Worm (Caenorhabditis elegans): ENCODE data around the gene F32H5.4.
A peak's percentile ranks its signal among the peaks of the same experiment; 100 is the strongest.

The F32H5.4 gene

DNA sequence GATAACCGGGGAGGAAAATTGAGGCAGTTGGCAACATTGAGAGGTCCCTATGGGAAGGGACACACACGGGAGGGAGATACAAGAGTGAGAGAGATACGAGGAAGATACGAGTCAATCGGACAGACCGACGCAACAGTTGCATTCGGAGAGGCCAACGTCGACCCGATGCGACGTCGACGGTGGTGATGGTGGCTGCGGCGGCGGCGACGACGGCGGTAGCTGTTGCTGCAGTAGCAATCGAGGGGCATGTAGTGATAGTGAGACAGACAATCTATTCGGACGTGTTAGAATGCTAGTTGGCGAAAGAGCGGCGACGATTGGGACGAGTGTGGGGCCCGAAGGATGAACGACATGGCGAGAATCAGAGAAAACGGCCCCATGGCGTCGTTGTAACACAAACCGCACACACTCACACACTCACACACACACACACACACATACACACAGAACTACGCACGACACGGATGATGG lies 33.0 kb downstream of the F32H5.4 start:
- peak; percentile 33 for TF ChIP-seq nhr-23 (tag; optimal IDR thresholded peaks at IDR 0.05)
- no peak for TF ChIP-seq hmg-11 (tag; optimal IDR thresholded peaks at IDR 0.05)
- peak; percentile 8 for TF ChIP-seq lsy-12 (tag; optimal IDR thresholded peaks at IDR 0.05)
- TF ChIP-seq ceh-28 (tag; optimal IDR thresholded peaks at IDR 0.05) = peak; percentile 2
- TF ChIP-seq nfya-1 (tag; optimal IDR thresholded peaks at IDR 0.05; ENCODE audit: insufficient read depth) = peak; percentile 45
- TF ChIP-seq lin-39 (tag; optimal IDR thresholded peaks at IDR 0.05) = peak; percentile 17
- no peak for TF ChIP-seq mdl-1 (tag; optimal IDR thresholded peaks at IDR 0.05)

DNA sequence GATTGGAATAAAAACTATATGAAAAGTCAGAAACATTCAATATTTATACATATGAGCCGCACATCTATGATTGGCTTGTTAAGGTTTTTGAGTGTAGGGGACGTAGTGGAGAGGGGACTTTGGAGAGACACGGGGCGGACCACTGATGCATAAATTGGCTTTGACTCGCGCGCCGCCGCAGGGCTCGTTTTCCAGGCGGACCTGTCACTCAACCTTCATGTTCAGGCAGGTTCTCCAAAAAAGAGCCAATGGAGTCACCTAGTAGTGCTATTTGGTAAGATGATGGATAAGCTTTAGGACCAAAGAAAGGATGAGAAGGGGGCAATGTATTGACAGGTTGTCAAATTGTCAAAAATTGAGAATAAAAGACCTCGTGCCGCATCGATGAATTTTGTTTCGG lies 34.6 kb downstream of the F32H5.4 start:
- TF ChIP-seq hmg-11 (tag; optimal IDR thresholded peaks at IDR 0.05) (no peak), egl-5 (tag; optimal IDR thresholded peaks at IDR 0.05) (no peak), ceh-82 (tag; optimal IDR thresholded peaks at IDR 0.05) (no peak), snpc-4 (tag; optimal IDR thresholded peaks at IDR 0.05) (no peak), nhr-12 (tag; optimal IDR thresholded peaks at IDR 0.05) (no peak), skn-1 (tag; optimal IDR thresholded peaks at IDR 0.05) (no peak), nhr-76 (tag; optimal IDR thresholded peaks at IDR 0.05) (no peak), R02D3.7 (tag; optimal IDR thresholded peaks at IDR 0.05) (no peak), lin-39 (tag; optimal IDR thresholded peaks at IDR 0.05) (no peak), elt-3 (tag; optimal IDR thresholded peaks at IDR 0.05) (no peak), egl-27 (tag; optimal IDR thresholded peaks at IDR 0.05) (no peak), unc-39 (tag; optimal IDR thresholded peaks at IDR 0.05) (no peak), elt-1 (tag; optimal IDR thresholded peaks at IDR 0.05) (no peak), ama-1 (optimal IDR thresholded peaks at IDR 0.05) (no peak), nhr-11 (tag; optimal IDR thresholded peaks at IDR 0.05) (no peak), zag-1 (tag; optimal IDR thresholded peaks at IDR 0.05) (no peak), ZK546.5 (tag; optimal IDR thresholded peaks at IDR 0.05) (no peak), pqm-1 (tag; optimal IDR thresholded peaks at IDR 0.05) (no peak), nhr-67 (tag; optimal IDR thresholded peaks at IDR 0.05) (no peak), fos-1 (tag; optimal IDR thresholded peaks at IDR 0.05) (no peak)

DNA sequence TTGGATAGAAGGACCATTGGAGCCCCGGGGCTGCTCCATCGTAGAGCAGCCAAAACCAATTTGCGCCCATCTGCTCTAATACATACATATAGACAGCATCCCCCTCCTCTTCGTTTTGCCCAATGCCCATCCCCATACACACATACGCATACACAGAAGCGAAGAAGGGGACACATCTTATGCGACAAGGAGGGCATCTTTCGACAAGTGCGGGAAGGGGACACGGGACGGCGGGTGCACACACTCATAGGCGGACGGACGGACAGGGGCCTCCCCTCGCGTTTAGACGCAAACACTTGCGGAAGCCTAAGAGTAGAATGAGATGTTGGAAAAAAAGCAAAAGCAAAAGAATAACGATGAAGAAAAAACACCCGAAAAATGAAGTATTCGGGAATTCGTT lies 36.1 kb downstream of the F32H5.4 start:
- TF ChIP-seq ceh-16 (tag; optimal IDR thresholded peaks at IDR 0.05) = no peak
- TF ChIP-seq nhr-76 (tag; optimal IDR thresholded peaks at IDR 0.05) = no peak
- TF ChIP-seq eor-1 (tag; optimal IDR thresholded peaks at IDR 0.05) = no peak
- no peak for TF ChIP-seq fkh-2 (tag; optimal IDR thresholded peaks at IDR 0.05)
- peak; percentile 21 for TF ChIP-seq lin-39 (tag; optimal IDR thresholded peaks at IDR 0.05)
- no peak for TF ChIP-seq nhr-28 (tag; optimal IDR thresholded peaks at IDR 0.05)
- TF ChIP-seq hmg-11 (tag; optimal IDR thresholded peaks at IDR 0.05) = peak; percentile 30
- TF ChIP-seq nfya-1 (tag; optimal IDR thresholded peaks at IDR 0.05; ENCODE audit: insufficient read depth) = peak; percentile 38

DNA sequence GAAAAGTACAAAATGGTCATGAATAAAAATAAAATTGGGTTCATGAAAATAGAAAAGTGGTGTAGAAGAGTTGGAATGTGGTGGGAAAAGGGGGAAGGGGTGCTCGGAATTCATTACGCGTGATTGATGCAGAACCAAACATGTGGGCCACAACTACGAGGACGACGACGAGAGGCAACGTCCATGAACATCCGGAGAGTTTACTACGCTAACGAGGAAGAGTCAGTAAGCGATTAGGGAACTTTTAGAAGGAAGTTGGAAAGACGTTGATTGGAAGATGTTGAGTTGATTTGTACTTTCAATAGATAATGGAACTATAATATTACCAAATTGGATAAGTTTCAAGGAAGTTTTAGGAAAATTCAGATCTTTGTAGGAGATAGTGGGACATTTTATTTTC lies 41.3 kb downstream of the F32H5.4 start:
- TF ChIP-seq ztf-11 (tag; optimal IDR thresholded peaks at IDR 0.05) (no peak), lin-39 (tag; optimal IDR thresholded peaks at IDR 0.05) (peak; percentile 42)

DNA sequence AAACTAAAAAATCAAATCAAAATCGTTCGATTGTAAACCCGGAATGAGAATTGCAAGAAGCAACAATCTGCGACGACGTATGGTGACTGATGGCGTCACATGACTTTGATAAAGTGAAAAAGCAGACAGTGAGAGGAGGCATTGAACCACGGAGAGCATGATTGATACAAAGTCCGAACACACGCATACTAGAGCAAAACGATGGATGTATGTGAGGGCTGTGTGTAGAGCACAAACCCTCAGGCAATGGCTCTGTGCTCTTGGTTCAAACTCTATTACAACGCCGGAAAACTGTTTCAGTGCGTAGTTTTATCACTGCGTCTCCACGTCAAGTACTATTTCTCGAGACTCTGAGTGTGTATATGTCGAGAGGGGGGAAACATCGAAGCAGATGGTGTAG lies 42.2 kb downstream of the F32H5.4 start:
- TF ChIP-seq nhr-28 (tag; optimal IDR thresholded peaks at IDR 0.05) (no peak), lin-39 (tag; optimal IDR thresholded peaks at IDR 0.05) (peak; percentile 93), egl-5 (tag; optimal IDR thresholded peaks at IDR 0.05) (peak; percentile 52), pqm-1 (tag; optimal IDR thresholded peaks at IDR 0.05) (no peak)

DNA sequence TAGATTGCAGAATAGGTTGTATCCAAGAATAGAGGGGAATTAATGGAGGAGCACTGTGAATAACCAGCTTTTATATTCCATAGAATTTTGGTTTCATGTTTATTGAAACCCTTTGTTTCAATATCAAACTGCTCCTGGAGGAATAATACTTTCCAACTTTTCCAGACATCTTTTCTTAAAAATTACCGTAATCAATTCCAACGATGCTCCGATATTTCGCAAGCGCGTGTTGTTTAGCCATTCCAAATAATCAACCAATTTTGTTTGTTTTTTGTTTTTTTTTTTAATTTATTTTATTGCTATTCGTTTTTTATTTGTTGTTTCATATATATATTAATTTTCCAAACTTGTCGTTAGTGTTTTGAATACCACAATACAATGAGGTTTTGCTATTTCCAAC lies 45.7 kb downstream of the F32H5.4 start, which contains the start of gene cutl-1:
TSS of gene cutl-1 (minus strand) at position 83 of the 400 bp plus-strand sequence.
- TF ChIP-seq pha-4 (tag; optimal IDR thresholded peaks at IDR 0.05) (peak; percentile 10), ztf-4 (tag; optimal IDR thresholded peaks at IDR 0.05) (no peak), elt-2 (tag; optimal IDR thresholded peaks at IDR 0.05) (no peak)
